Worm (Caenorhabditis elegans) whole organism, young adult: ENCODE results near the gene glp-1.

Source experiments
- B0019.2 ChIP-seq: fragments of 200-800 bp; sonication (Bioruptor generic); conservative IDR thresholded peaks from 2 replicates; pipeline ENCODE4 v1.3.6; 2022; ENCODE audit warnings: missing genetic modification reagents, missing genetic modification characterization, missing compliant biosample characterization
- B0336.3 ChIP-seq: fragments of 200-800 bp; sonication (Bioruptor generic); IDR thresholded peaks from 2 replicates; pipeline ENCODE4 v1.3.6; 2022; ENCODE audit warnings: missing genetic modification characterization, missing compliant biosample characterization
- C06A6.2 ChIP-seq: fragments of 200-800 bp; sonication (Bioruptor generic); conservative IDR thresholded peaks from 2 replicates; pipeline ENCODE4 v1.3.6; 2022; ENCODE audit warnings: missing genetic modification characterization, missing compliant biosample characterization
- F10E7.11 ChIP-seq: sonication (generic microtip); optimal IDR thresholded peaks from 2 replicates; lab custom pipeline; 2017; ENCODE audit warnings: mild to moderate bottlenecking, missing genetic modification characterization, moderate library complexity, missing compliant biosample characterization
- F22D6.2 ChIP-seq: sonication (generic microtip); optimal IDR thresholded peaks from 2 replicates; lab custom pipeline; 2016; ENCODE audit warnings: mild to moderate bottlenecking, missing genetic modification characterization, missing compliant biosample characterization
- F49E8.2 ChIP-seq: sonication (generic microtip); optimal IDR thresholded peaks from 3 replicates; lab custom pipeline; 2017; ENCODE audit warnings: missing genetic modification characterization, mild to moderate bottlenecking, missing compliant biosample characterization, antibody characterized with exemption, moderate library complexity; ENCODE audit not compliant: insufficient read depth
- K11D2.4 ChIP-seq: fragments of 200-800 bp; sonication (Bioruptor generic); IDR thresholded peaks from 2 replicates; pipeline ENCODE4 v1.3.6; 2022; ENCODE audit warnings: missing genetic modification reagents, missing genetic modification characterization, missing compliant biosample characterization
- Y79H2A.3 ChIP-seq: fragments of 200-800 bp; sonication (Bioruptor generic); conservative IDR thresholded peaks from 2 replicates; pipeline ENCODE4 v1.3.6; 2022; ENCODE audit warnings: missing genetic modification reagents, missing genetic modification characterization, missing compliant biosample characterization
- atf-7 ChIP-seq: sonication (generic microtip); optimal IDR thresholded peaks from 2 replicates; lab custom pipeline; 2017; ENCODE audit warnings: mild to moderate bottlenecking, missing genetic modification characterization, missing compliant biosample characterization
- attf-3 ChIP-seq: fragments of 200-800 bp; sonication (Bioruptor generic); conservative IDR thresholded peaks from 2 replicates; pipeline ENCODE4 v1.3.6; 2022; ENCODE audit warnings: missing genetic modification reagents, missing genetic modification characterization, missing compliant biosample characterization
- cebp-1 ChIP-seq, 2 experiments: fragments of 200-800 bp in 1 of 2; sonication (Bioruptor generic) in 1 of 2; sonication (generic microtip) in 1 of 2; IDR thresholded peaks in 1 of 2; optimal IDR thresholded peaks in 1 of 2; 2 replicates each; pipeline versions ENCODE4 v1.3.6 to Lab custom; 2017 to 2022; ENCODE audit warnings: missing compliant biosample characterization in 2 of 2, missing genetic modification characterization in 2 of 2, mild to moderate bottlenecking in 1 of 2, missing genetic modification reagents in 1 of 2, moderate library complexity in 1 of 2
- dpl-1 ChIP-seq: fragments of 150-350 bp; optimal IDR thresholded peaks from 2 replicates; lab custom pipeline; 2014; ENCODE audit warnings: missing biosample characterization, missing genetic modification reagents, missing genetic modification characterization
- egrh-3 ChIP-seq: fragments of 200-800 bp; sonication (Bioruptor generic); IDR thresholded peaks from 2 replicates; pipeline ENCODE4 v1.3.6; 2022; ENCODE audit warnings: missing genetic modification reagents, missing genetic modification characterization, missing compliant biosample characterization
- fkh-3 ChIP-seq: sonication (generic microtip); optimal IDR thresholded peaks from 2 replicates; lab custom pipeline; 2016; ENCODE audit warnings: mild to moderate bottlenecking, missing genetic modification characterization, missing compliant biosample characterization
- hlh-26 ChIP-seq: fragments of 200-800 bp; sonication (Bioruptor generic); conservative IDR thresholded peaks from 2 replicates; pipeline ENCODE4 v1.3.6; 2022; ENCODE audit warnings: missing genetic modification reagents, missing genetic modification characterization, missing compliant biosample characterization
- hrde-1 ChIP-seq: sonication (generic microtip); optimal IDR thresholded peaks from 2 replicates; lab custom pipeline; 2016; ENCODE audit warnings: missing genetic modification characterization, mild to moderate bottlenecking, missing compliant biosample characterization, moderate library complexity, missing genotype, missing genetic modification reagents, borderline replicate concordance
- lin-35 ChIP-seq, 3 experiments: fragments of 150-350 bp in 2 of 3; sonication (generic microtip) in 1 of 3; optimal IDR thresholded peaks; 2 replicates each; lab custom pipeline; 2014 to 2018; ENCODE audit warnings: missing biosample characterization in 3 of 3, missing genetic modification characterization in 3 of 3, missing genetic modification reagents in 3 of 3
- lin-40 ChIP-seq: sonication (generic microtip); optimal IDR thresholded peaks from 2 replicates; lab custom pipeline; 2016; ENCODE audit warnings: missing genetic modification characterization, mild to moderate bottlenecking, missing compliant biosample characterization, missing genotype, missing genetic modification reagents
- lsy-27 ChIP-seq: sonication (generic microtip); optimal IDR thresholded peaks from 2 replicates; lab custom pipeline; 2017; ENCODE audit warnings: missing genetic modification characterization, mild to moderate bottlenecking, missing compliant biosample characterization, antibody characterized with exemption, missing genotype, borderline replicate concordance; ENCODE audit not compliant: insufficient read depth
- madf-10 ChIP-seq: sonication (generic microtip); optimal IDR thresholded peaks from 2 replicates; lab custom pipeline; 2016; ENCODE audit warnings: mild to moderate bottlenecking, missing genetic modification characterization, missing compliant biosample characterization
- madf-3 ChIP-seq: fragments of 200-800 bp; sonication (Bioruptor generic); IDR thresholded peaks from 2 replicates; pipeline ENCODE4 v1.3.6; 2022; ENCODE audit warnings: missing genetic modification reagents, missing genetic modification characterization, missing compliant biosample characterization
- madf-8 ChIP-seq: fragments of 200-800 bp; sonication (Bioruptor generic); conservative IDR thresholded peaks from 2 replicates; pipeline ENCODE4 v1.3.6; 2022; ENCODE audit warnings: missing genetic modification reagents, missing genetic modification characterization, missing compliant biosample characterization
- mcd-1 ChIP-seq: fragments of 200-800 bp; sonication (Bioruptor generic); IDR thresholded peaks from 2 replicates; pipeline ENCODE4 v1.3.6; 2022; ENCODE audit warnings: missing genetic modification reagents, missing genetic modification characterization, missing compliant biosample characterization
- mel-28 ChIP-seq: sonication (generic microtip); optimal IDR thresholded peaks from 2 replicates; lab custom pipeline; 2016; ENCODE audit warnings: borderline replicate concordance, mild to moderate bottlenecking, missing genetic modification characterization, missing compliant biosample characterization
- nfya-2 ChIP-seq: fragments of 200-800 bp; sonication (Bioruptor generic); IDR thresholded peaks from 2 replicates; pipeline ENCODE4 v1.3.6; 2022; ENCODE audit warnings: missing genetic modification reagents, missing genetic modification characterization, missing compliant biosample characterization
- nfyb-1 ChIP-seq: fragments of 200-800 bp; sonication (Bioruptor generic); IDR thresholded peaks from 2 replicates; pipeline ENCODE4 v1.3.6; 2022; ENCODE audit warnings: missing genetic modification reagents, missing genetic modification characterization, missing compliant biosample characterization
- nhr-27 ChIP-seq: fragments of 200-800 bp; sonication (Bioruptor generic); optimal IDR thresholded peaks from 2 replicates; lab custom pipeline; 2018; ENCODE audit warnings: mild to moderate bottlenecking, missing genetic modification characterization, moderate library complexity, missing compliant biosample characterization
- nhr-80 ChIP-seq: sonication (generic microtip); optimal IDR thresholded peaks from 2 replicates; lab custom pipeline; 2016; ENCODE audit warnings: missing genetic modification characterization, missing compliant biosample characterization
- rpc-1 ChIP-seq, 2 experiments: fragments of 150-350 bp in 1 of 2; sonication (generic microtip) in 1 of 2; optimal IDR thresholded peaks; 2 replicates each; lab custom pipeline; 2014 to 2018; ENCODE audit warnings: missing biosample characterization in 1 of 2, missing genetic modification characterization in 1 of 2, missing genetic modification reagents in 1 of 2, missing genotype in 1 of 2
- snpc-3.4 ChIP-seq: sonication (generic microtip); optimal IDR thresholded peaks from 2 replicates; lab custom pipeline; 2017; ENCODE audit warnings: missing genetic modification characterization, mild to moderate bottlenecking, missing compliant biosample characterization, antibody characterized with exemption, moderate library complexity, missing genotype, missing genetic modification reagents
- somi-1 ChIP-seq: fragments of 200-800 bp; sonication (Bioruptor generic); optimal IDR thresholded peaks from 2 replicates; lab custom pipeline; 2018; ENCODE audit warnings: mild to moderate bottlenecking, missing genetic modification characterization, missing compliant biosample characterization
- sptf-2 ChIP-seq: fragments of 200-800 bp; sonication (Bioruptor generic); optimal IDR thresholded peaks from 2 replicates; lab custom pipeline; 2018; ENCODE audit warnings: mild to moderate bottlenecking, missing genetic modification characterization, missing compliant biosample characterization
- zfh-2 ChIP-seq: fragments of 200-800 bp; sonication (Bioruptor generic); conservative IDR thresholded peaks from 2 replicates; pipeline ENCODE4 v1.3.6; 2022; ENCODE audit warnings: missing genetic modification reagents, missing genetic modification characterization, missing compliant biosample characterization
- zim-3 ChIP-seq: sonication (generic microtip); optimal IDR thresholded peaks from 2 replicates; lab custom pipeline; 2017; ENCODE audit warnings: mild to moderate bottlenecking, missing genetic modification characterization, moderate library complexity, missing compliant biosample characterization
- ztf-22 ChIP-seq: fragments of 200-800 bp; sonication (Bioruptor generic); optimal IDR thresholded peaks from 2 replicates; lab custom pipeline; 2018; ENCODE audit warnings: mild to moderate bottlenecking, missing genetic modification characterization, moderate library complexity, missing compliant biosample characterization

The glp-1 gene

DNA sequence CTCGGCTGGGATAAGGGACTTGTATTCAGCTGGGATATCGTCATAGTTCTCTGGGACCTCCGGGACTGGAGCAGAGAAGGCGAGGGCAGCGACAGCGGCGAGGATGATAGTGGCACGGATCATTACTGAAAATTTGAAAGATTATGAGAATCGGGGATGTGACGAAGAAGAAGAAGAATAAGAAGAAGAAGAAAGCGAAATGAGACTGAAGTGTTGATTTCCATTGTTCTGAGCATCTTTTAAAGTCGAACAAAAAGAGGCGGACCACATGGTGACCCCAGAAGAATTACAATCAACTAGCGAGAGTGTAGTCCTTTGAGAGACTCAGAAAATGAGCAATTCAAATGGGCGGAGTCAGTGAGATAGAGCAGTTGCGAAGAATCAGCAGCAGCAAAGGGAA lies 11.0 kb upstream of the glp-1 start, which contains the start of gene far-1:
Gene far-1 (minus strand): TSS at position 125 of the 400 bp plus-strand sequence.
- TF ChIP-seq C06A6.2 (GFP tag; lab: Robert Waterston, UW) (no peak), sptf-2 (no peak), ztf-22 (GFP tag; lab: Kevin White, UChicago) (no peak), hlh-26 (GFP tag; lab: Robert Waterston, UW) (no peak), lin-40 (tag; lab: Kevin White, UChicago) (no peak), zim-3 (tag; lab: Kevin White, UChicago) (no peak), fkh-3 (tag; lab: Kevin White, UChicago) (no peak), atf-7 (no peak), lsy-27 (no peak), madf-10 (tag; lab: Kevin White, UChicago) (no peak), hrde-1 (tag; lab: Kevin White, UChicago) (no peak), egrh-3 (GFP tag; lab: Robert Waterston, UW) (no peak), Y79H2A.3 (GFP tag; lab: Robert Waterston, UW) (no peak), F49E8.2 (tag; lab: Kevin White, UChicago) (no peak), F10E7.11 (tag; lab: Kevin White, UChicago) (no peak), nhr-27 (tag; lab: Kevin White, UChicago) (no peak), K11D2.4 (GFP tag; lab: Robert Waterston, UW) (no peak), mel-28 (tag; lab: Kevin White, UChicago) (no peak), madf-3 (GFP tag; lab: Robert Waterston, UW) (no peak)

DNA sequence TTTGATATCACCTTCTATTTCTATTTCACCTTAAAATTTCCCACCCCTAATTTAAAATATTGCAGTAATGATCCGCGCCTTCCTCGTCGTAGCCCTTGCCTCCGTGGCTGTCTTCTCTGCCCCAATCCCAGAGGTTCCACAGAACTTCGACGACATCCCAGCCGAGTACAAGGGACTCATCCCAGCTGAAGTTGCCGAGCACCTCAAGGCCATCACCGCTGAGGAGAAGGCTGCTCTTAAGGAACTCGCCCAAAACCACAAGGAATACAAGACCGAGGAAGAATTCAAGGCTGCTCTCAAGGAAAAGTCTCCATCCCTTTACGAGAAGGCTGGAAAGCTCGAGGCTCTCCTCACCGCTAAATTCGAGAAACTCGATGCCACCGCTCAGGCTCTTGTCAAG lies 10.3 kb upstream of the glp-1 start, which contains the start of gene far-2:
Gene far-2 (plus strand): TSS at position 66 of the 400 bp plus-strand sequence.
- TF ChIP-seq nfyb-1 (GFP tag; lab: Robert Waterston, UW) (0 out of 2 replicates have a peak, but pooled peaks have one; percentile 46), egrh-3 (GFP tag; lab: Robert Waterston, UW) (0 out of 2 replicates have a peak, but pooled peaks have one; percentile 6), zfh-2 (peak; percentile 75), madf-8 (GFP tag; lab: Robert Waterston, UW) (no peak), nhr-80 (tag; lab: Kevin White, UChicago) (no peak)
- TF ChIP-seq, all 124 proteins: peak for 3

DNA sequence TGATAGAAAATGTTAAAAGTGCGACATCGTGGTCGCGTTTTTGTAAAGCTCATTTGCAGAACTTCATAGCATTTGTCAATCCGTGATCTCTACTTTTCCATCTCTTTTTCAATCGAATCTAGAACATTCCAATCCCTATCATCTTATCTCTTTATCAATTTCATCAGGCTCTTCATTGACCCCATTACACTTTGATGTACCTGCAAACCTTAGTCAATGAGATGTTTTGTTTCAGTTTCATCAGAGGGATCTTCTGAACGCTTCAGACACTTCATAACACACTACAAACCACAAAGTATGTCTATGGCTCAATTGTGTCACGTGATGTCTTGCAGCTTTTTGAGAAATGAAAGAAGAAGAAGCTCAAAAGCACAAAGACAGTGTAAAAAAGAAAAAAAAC lies 8.9 kb upstream of the glp-1 start:
- TF ChIP-seq F22D6.2 (no peak), dpl-1 (no peak), nhr-80 (tag; lab: Kevin White, UChicago) (no peak), nfya-2 (no peak), attf-3 (GFP tag; lab: Robert Waterston, UW) (no peak), snpc-3.4 (tag; lab: Kevin White, UChicago) (no peak), somi-1 (GFP tag; lab: Kevin White, UChicago) (peak; percentile 42), B0019.2 (GFP tag; lab: Robert Waterston, UW) (no peak), lin-35 (GFP tag; optimal IDR thresholded peaks at IDR 0.05; lab: Kevin White, UChicago) (peak in 1 of 3 experiments; percentile 11)

DNA sequence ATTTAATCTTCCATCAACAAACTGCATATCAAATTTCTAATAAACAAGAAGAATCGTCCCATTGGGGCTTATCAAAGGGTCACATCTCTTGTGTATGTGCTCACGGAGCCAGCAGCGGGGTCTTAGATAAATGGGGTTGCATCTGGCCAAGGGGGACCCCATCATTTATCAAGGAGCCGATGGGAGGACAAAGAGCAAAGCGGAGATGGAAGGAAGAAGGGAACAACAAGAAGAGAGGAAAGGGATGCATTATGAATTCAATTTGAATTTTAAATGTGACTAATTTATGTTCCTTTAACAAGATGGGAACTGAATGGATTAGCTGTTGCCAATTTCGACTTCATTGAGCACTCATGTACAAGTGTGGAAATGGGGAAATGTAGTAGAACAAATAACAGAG lies 7.7 kb upstream of the glp-1 start:
- TF ChIP-seq mcd-1 (GFP tag; lab: Robert Waterston, UW) (0 out of 2 replicates have a peak, but pooled peaks have one; percentile 11), B0019.2 (GFP tag; lab: Robert Waterston, UW) (no peak), rpc-1 (optimal IDR thresholded peaks at IDR 0.05; lab: Kevin White, UChicago) (no peak), rpc-1 (tag; optimal IDR thresholded peaks at IDR 0.05; lab: Kevin White, UChicago) (no peak), cebp-1 (GFP tag; IDR thresholded peaks at IDR 0.05; lab: Robert Waterston, UW) (no peak), cebp-1 (tag; optimal IDR thresholded peaks at IDR 0.05; lab: Kevin White, UChicago) (peak; percentile 13), B0336.3 (0 out of 2 replicates have a peak, but pooled peaks have one; percentile 14)
